Worm (Caenorhabditis elegans) whole organism, young adult: ENCODE data around the gene ndc-80.

Experiments used
- C06A6.2 ChIP-seq: fragments of 200-800 bp; sonication (Bioruptor generic); conservative IDR thresholded peaks from 2 replicates; pipeline ENCODE4 v1.3.6; 2022; ENCODE audit warnings: missing genetic modification characterization, missing compliant biosample characterization
- C17E4.6 ChIP-seq: fragments of 200-800 bp; sonication (Bioruptor generic); IDR thresholded peaks from 2 replicates; pipeline ENCODE4 v1.3.6; 2022; ENCODE audit warnings: missing genetic modification reagents, missing genetic modification characterization, missing compliant biosample characterization
- F23B12.7 ChIP-seq: sonication (generic microtip); optimal IDR thresholded peaks from 2 replicates; lab custom pipeline; 2017; ENCODE audit warnings: missing genetic modification characterization, mild to moderate bottlenecking, missing compliant biosample characterization, antibody characterized with exemption, moderate library complexity; ENCODE audit not compliant: insufficient read depth
- F33H1.4 ChIP-seq: fragments of 200-800 bp; sonication (Bioruptor generic); IDR thresholded peaks from 2 replicates; pipeline ENCODE4 v1.3.6; 2022; ENCODE audit warnings: missing genetic modification reagents, missing genetic modification characterization, missing compliant biosample characterization
- T07F8.4 ChIP-seq: sonication (generic microtip); optimal IDR thresholded peaks from 2 replicates; lab custom pipeline; 2016; ENCODE audit warnings: mild to moderate bottlenecking, missing genetic modification characterization, moderate library complexity, missing compliant biosample characterization
- Y67H2A.10 ChIP-seq: fragments of 200-800 bp; sonication (Bioruptor generic); conservative IDR thresholded peaks from 2 replicates; pipeline ENCODE4 v1.3.6; 2022; ENCODE audit warnings: missing genetic modification reagents, missing genetic modification characterization, missing compliant biosample characterization
- aptf-2 ChIP-seq: fragments of 200-800 bp; sonication (Bioruptor generic); conservative IDR thresholded peaks from 2 replicates; pipeline ENCODE4 v1.3.6; 2022; ENCODE audit warnings: missing genetic modification reagents, missing genetic modification characterization, missing compliant biosample characterization
- atf-7 ChIP-seq: sonication (generic microtip); optimal IDR thresholded peaks from 2 replicates; lab custom pipeline; 2017; ENCODE audit warnings: mild to moderate bottlenecking, missing genetic modification characterization, missing compliant biosample characterization
- athp-1 ChIP-seq: sonication (generic microtip); optimal IDR thresholded peaks from 2 replicates; lab custom pipeline; 2017; ENCODE audit warnings: mild to moderate bottlenecking, missing genetic modification characterization, missing compliant biosample characterization
- cebp-2 ChIP-seq: fragments of 200-800 bp; sonication (Bioruptor generic); IDR thresholded peaks from 2 replicates; pipeline ENCODE4 v1.3.6; 2022; ENCODE audit warnings: missing genetic modification characterization, missing compliant biosample characterization
- ceh-27 ChIP-seq: fragments of 200-800 bp; sonication (Bioruptor generic); optimal IDR thresholded peaks from 2 replicates; lab custom pipeline; 2018; ENCODE audit warnings: mild to moderate bottlenecking, missing genetic modification characterization, moderate library complexity, missing compliant biosample characterization
- ceh-58 ChIP-seq: fragments of 200-800 bp; sonication (Bioruptor generic); IDR thresholded peaks from 2 replicates; pipeline ENCODE4 v1.3.6; 2022; ENCODE audit warnings: missing genetic modification characterization, missing compliant biosample characterization
- ceh-79 ChIP-seq: sonication (generic microtip); optimal IDR thresholded peaks from 2 replicates; lab custom pipeline; 2017; ENCODE audit warnings: mild to moderate bottlenecking, missing genetic modification characterization, missing compliant biosample characterization
- die-1 ChIP-seq: sonication (generic microtip); optimal IDR thresholded peaks from 2 replicates; lab custom pipeline; 2016; ENCODE audit warnings: missing genotype, mild to moderate bottlenecking, missing genetic modification characterization, missing compliant biosample characterization
- dpff-1 ChIP-seq: sonication (generic microtip); optimal IDR thresholded peaks from 2 replicates; lab custom pipeline; 2017; ENCODE audit warnings: mild to moderate bottlenecking, missing genetic modification characterization, missing compliant biosample characterization
- efl-1 ChIP-seq: fragments of 150-350 bp; optimal IDR thresholded peaks from 2 replicates; lab custom pipeline; 2014; ENCODE audit warnings: missing biosample characterization, missing genetic modification reagents, missing genetic modification characterization
- ekl-4 ChIP-seq: fragments of 200-800 bp; sonication (Bioruptor generic); IDR thresholded peaks from 2 replicates; pipeline ENCODE4 v1.3.6; 2022; ENCODE audit warnings: missing genetic modification reagents, missing genetic modification characterization, missing compliant biosample characterization
- ets-4 ChIP-seq: fragments of 200-800 bp; sonication (Bioruptor generic); optimal IDR thresholded peaks from 2 replicates; lab custom pipeline; 2018; ENCODE audit warnings: mild to moderate bottlenecking, missing genetic modification characterization, missing compliant biosample characterization
- fkh-3 ChIP-seq: sonication (generic microtip); optimal IDR thresholded peaks from 2 replicates; lab custom pipeline; 2016; ENCODE audit warnings: mild to moderate bottlenecking, missing genetic modification characterization, missing compliant biosample characterization
- hmg-1.2 ChIP-seq: fragments of 200-800 bp; sonication (Bioruptor generic); IDR thresholded peaks from 2 replicates; pipeline ENCODE4 v1.3.6; 2022; ENCODE audit warnings: missing genetic modification reagents, missing genetic modification characterization, missing compliant biosample characterization
- hrde-1 ChIP-seq: sonication (generic microtip); optimal IDR thresholded peaks from 2 replicates; lab custom pipeline; 2016; ENCODE audit warnings: missing genetic modification characterization, mild to moderate bottlenecking, missing compliant biosample characterization, moderate library complexity, missing genotype, missing genetic modification reagents, borderline replicate concordance
- hsf-1 ChIP-seq: fragments of 200-800 bp; sonication (Bioruptor generic); IDR thresholded peaks from 2 replicates; pipeline ENCODE4 v1.3.6; 2022; ENCODE audit warnings: missing genetic modification reagents, missing genetic modification characterization, missing compliant biosample characterization
- let-526 ChIP-seq: fragments of 200-800 bp; sonication (Bioruptor generic); IDR thresholded peaks from 2 replicates; pipeline ENCODE4 v1.3.6; 2022; ENCODE audit warnings: missing genetic modification reagents, missing genetic modification characterization, missing compliant biosample characterization
- let-607 ChIP-seq, 2 experiments: fragments of 200-800 bp in 1 of 2; sonication (Bioruptor generic) in 1 of 2; sonication (generic microtip) in 1 of 2; optimal IDR thresholded peaks; 2 replicates each; lab custom pipeline; 2016 to 2018; ENCODE audit warnings: mild to moderate bottlenecking in 2 of 2, missing compliant biosample characterization in 2 of 2, missing genetic modification characterization in 2 of 2, moderate library complexity in 2 of 2, missing genotype in 1 of 2
- lin-40 ChIP-seq: sonication (generic microtip); optimal IDR thresholded peaks from 2 replicates; lab custom pipeline; 2016; ENCODE audit warnings: missing genetic modification characterization, mild to moderate bottlenecking, missing compliant biosample characterization, missing genotype, missing genetic modification reagents
- lir-1 ChIP-seq: fragments of 200-800 bp; sonication (Bioruptor generic); conservative IDR thresholded peaks from 2 replicates; pipeline ENCODE4 v1.3.6; 2022; ENCODE audit warnings: missing genetic modification reagents, missing genetic modification characterization, missing compliant biosample characterization
- lsl-1 ChIP-seq: fragments of 200-800 bp; sonication (Bioruptor generic); optimal IDR thresholded peaks from 2 replicates; lab custom pipeline; 2018; ENCODE audit warnings: mild to moderate bottlenecking, missing genetic modification characterization, moderate library complexity, missing compliant biosample characterization
- madf-10 ChIP-seq: sonication (generic microtip); optimal IDR thresholded peaks from 2 replicates; lab custom pipeline; 2016; ENCODE audit warnings: mild to moderate bottlenecking, missing genetic modification characterization, missing compliant biosample characterization
- madf-8 ChIP-seq: fragments of 200-800 bp; sonication (Bioruptor generic); conservative IDR thresholded peaks from 2 replicates; pipeline ENCODE4 v1.3.6; 2022; ENCODE audit warnings: missing genetic modification reagents, missing genetic modification characterization, missing compliant biosample characterization
- nfya-2 ChIP-seq: fragments of 200-800 bp; sonication (Bioruptor generic); IDR thresholded peaks from 2 replicates; pipeline ENCODE4 v1.3.6; 2022; ENCODE audit warnings: missing genetic modification reagents, missing genetic modification characterization, missing compliant biosample characterization
- nfyb-1 ChIP-seq: fragments of 200-800 bp; sonication (Bioruptor generic); IDR thresholded peaks from 2 replicates; pipeline ENCODE4 v1.3.6; 2022; ENCODE audit warnings: missing genetic modification reagents, missing genetic modification characterization, missing compliant biosample characterization
- nhr-27 ChIP-seq: fragments of 200-800 bp; sonication (Bioruptor generic); optimal IDR thresholded peaks from 2 replicates; lab custom pipeline; 2018; ENCODE audit warnings: mild to moderate bottlenecking, missing genetic modification characterization, moderate library complexity, missing compliant biosample characterization
- nhr-80 ChIP-seq: sonication (generic microtip); optimal IDR thresholded peaks from 2 replicates; lab custom pipeline; 2016; ENCODE audit warnings: missing genetic modification characterization, missing compliant biosample characterization
- rcor-1 ChIP-seq: fragments of 200-800 bp; sonication (Bioruptor generic); IDR thresholded peaks from 2 replicates; pipeline ENCODE4 v1.3.6; 2022; ENCODE audit warnings: missing genetic modification reagents, missing genetic modification characterization, missing compliant biosample characterization
- repo-1 ChIP-seq: sonication (generic microtip); optimal IDR thresholded peaks from 2 replicates; lab custom pipeline; 2017; ENCODE audit warnings: mild to moderate bottlenecking, missing genetic modification characterization, missing compliant biosample characterization
- sdz-38 ChIP-seq: sonication (generic microtip); optimal IDR thresholded peaks from 2 replicates; lab custom pipeline; 2016; ENCODE audit warnings: missing genotype, missing genetic modification characterization, missing compliant biosample characterization
- snpc-1.1 ChIP-seq: sonication (generic microtip); optimal IDR thresholded peaks from 2 replicates; lab custom pipeline; 2017; ENCODE audit warnings: missing genetic modification characterization, mild to moderate bottlenecking, missing compliant biosample characterization, antibody characterized with exemption, moderate library complexity, missing genotype, missing genetic modification reagents; ENCODE audit not compliant: insufficient read depth
- tbp1 ChIP-seq: fragments of 200-800 bp; sonication (Bioruptor generic); optimal IDR thresholded peaks from 2 replicates; lab custom pipeline; 2018; ENCODE audit warnings: mild to moderate bottlenecking, missing genetic modification characterization, missing compliant biosample characterization
- unc-130 ChIP-seq: sonication (generic microtip); optimal IDR thresholded peaks from 2 replicates; lab custom pipeline; 2016; ENCODE audit warnings: missing genetic modification reagents, missing genetic modification characterization, missing compliant biosample characterization
- unc-62 ChIP-seq: fragments of 150-350 bp; optimal IDR thresholded peaks from 2 replicates; lab custom pipeline; 2014; ENCODE audit warnings: missing biosample characterization, missing genetic modification reagents, missing genetic modification characterization
- ztf-18 ChIP-seq: sonication (generic microtip); optimal IDR thresholded peaks from 2 replicates; lab custom pipeline; 2016; ENCODE audit warnings: missing genotype, mild to moderate bottlenecking, missing genetic modification characterization, missing compliant biosample characterization
- ztf-22 ChIP-seq: fragments of 200-800 bp; sonication (Bioruptor generic); optimal IDR thresholded peaks from 2 replicates; lab custom pipeline; 2018; ENCODE audit warnings: mild to moderate bottlenecking, missing genetic modification characterization, moderate library complexity, missing compliant biosample characterization
- ztf-28 ChIP-seq: fragments of 200-800 bp; sonication (Bioruptor generic); IDR thresholded peaks from 2 replicates; pipeline ENCODE4 v1.3.6; 2022; ENCODE audit warnings: missing genetic modification reagents, missing genetic modification characterization, missing compliant biosample characterization

The ndc-80 gene

DNA sequence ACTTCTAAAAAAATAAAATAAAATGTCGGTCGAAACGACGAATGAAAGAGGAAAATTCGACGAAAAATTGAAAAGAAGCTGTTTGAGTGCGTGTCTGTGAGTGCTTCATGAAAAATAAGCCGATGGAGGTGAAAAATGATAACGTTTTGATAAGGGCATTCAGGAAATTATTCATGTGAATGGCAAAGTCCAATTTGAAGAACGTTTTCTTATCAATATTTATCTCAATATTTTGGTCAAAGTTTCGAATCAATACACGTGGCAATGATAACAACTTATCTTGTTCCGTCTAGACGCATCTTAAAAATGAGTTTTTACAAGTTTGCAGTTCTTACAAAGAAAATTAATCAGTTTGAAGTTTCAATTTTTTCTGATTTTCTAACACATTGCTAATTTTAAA lies 26.8 kb upstream of the ndc-80 start:
- TF ChIP-seq ztf-22 (GFP tag; lab: Kevin White, UChicago) (peak; percentile 17), ets-4 (GFP tag; lab: Kevin White, UChicago) (peak; percentile 40), hsf-1 (GFP tag; lab: Robert Waterston, UW) (no peak), repo-1 (no peak), sdz-38 (tag; lab: Kevin White, UChicago) (no peak), dpff-1 (no peak), tbp1 (GFP tag; lab: Kevin White, UChicago) (no peak), let-607 (tag; optimal IDR thresholded peaks at IDR 0.05; lab: Kevin White, UChicago) (peak in 1 of 2 experiments; percentile 53), T07F8.4 (tag; lab: Kevin White, UChicago) (no peak), nhr-80 (tag; lab: Kevin White, UChicago) (peak; percentile 73), ekl-4 (no peak), C06A6.2 (GFP tag; lab: Robert Waterston, UW) (no peak), nfya-2 (GFP tag; lab: Robert Waterston, UW) (no peak), atf-7 (tag; lab: Kevin White, UChicago) (peak; percentile 4), cebp-2 (GFP tag; lab: Robert Waterston, UW) (no peak), hrde-1 (no peak), unc-62 (GFP tag; lab: Kevin White, UChicago) (no peak), madf-10 (tag; lab: Kevin White, UChicago) (no peak)

DNA sequence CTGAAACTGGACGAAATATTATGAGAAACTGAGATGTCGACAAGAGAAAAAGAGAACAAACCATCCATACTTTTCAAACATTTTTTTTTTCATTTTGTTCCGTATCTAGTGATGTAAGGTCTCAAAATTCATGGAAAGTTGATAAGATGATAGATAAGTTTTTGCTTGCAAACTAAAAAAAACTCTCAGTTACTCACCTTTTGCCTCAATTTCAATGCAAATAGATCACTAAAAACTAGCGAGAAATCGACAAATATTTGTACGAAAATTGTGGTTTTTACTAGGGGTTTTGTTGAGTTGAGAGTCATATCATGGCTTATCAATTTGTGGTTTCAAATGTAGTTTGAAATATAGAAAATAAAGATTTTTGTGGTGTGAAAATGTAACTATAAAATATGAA lies 25.1 kb upstream of the ndc-80 start:
- no peak for TF ChIP-seq snpc-1.1 (tag; lab: Kevin White, UChicago)
- peak; percentile 31 for TF ChIP-seq nhr-80 (tag; lab: Kevin White, UChicago)

DNA sequence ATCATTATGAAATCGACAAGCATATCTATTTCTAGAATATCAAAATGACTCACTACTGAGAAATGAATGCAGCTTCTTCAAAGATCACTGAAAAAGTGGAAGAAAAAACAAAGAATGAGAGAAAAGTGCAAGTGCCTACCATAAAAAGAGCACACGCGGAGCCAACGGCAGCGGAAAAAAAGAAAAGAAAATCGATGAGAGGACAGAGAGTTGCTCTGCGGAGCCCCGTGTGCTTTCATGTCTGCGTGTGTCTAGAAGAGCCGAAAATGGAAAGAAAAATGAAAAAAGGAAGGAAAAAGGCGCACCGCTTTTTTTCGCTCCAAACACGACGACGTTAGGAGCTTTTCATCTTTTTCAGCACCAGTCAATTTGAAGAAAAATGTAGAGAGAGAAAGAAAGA lies 23.2 kb upstream of the ndc-80 start, which contains the start of gene ipla-7:
Gene ipla-7, minus strand, starts transcription at position 122 of the 400 bp plus-strand sequence.
- peak; percentile 16 for TF ChIP-seq nhr-80 (tag; lab: Kevin White, UChicago)
- no peak for TF ChIP-seq efl-1 (GFP tag; lab: Kevin White, UChicago)

DNA sequence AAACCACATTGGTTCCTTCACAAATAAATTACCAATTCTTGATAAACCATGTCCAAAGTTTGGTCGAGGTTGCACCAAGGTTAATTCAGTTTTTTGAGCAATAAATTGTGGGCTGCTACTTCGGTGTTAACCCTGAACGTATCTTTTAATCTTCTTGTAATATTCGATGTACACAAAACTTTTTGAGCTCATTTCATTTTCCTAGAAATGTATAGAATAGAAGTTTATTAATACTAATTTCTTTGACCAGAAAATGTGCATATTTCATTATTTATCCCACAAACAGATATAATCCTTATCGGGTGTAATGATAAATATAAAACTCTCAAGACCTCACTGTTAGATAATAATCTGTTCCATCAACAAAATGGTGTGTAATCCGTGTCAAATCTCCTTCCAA lies 22.0 kb upstream of the ndc-80 start:
- TF ChIP-seq F33H1.4 (GFP tag; lab: Robert Waterston, UW) (no peak), ztf-28 (GFP tag; lab: Robert Waterston, UW) (no peak), ceh-27 (no peak), lin-40 (tag; lab: Kevin White, UChicago) (no peak), C17E4.6 (GFP tag; lab: Robert Waterston, UW) (no peak), ceh-79 (no peak), nhr-27 (tag; lab: Kevin White, UChicago) (no peak)

DNA sequence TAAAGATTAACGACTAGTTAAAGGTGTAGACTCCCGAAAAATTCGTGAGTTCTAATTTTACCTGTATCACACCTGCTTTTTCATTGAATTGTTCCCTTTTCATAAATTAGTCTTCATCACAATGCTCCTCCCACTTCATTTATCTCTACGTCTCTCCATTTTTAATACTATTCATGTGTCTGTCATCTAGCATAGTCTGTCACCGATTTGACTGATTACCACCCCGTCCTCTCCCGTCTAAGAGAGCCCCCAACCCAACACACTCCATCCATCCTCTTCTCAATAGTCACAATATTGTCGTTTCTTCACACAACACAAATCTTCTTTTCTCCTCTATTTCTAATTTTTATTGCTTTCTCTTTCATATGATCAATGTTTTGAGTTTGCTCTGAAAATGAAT lies 20.8 kb upstream of the ndc-80 start:
- TF ChIP-seq athp-1 (tag; lab: Kevin White, UChicago), result no peak
- TF ChIP-seq aptf-2 (GFP tag; lab: Robert Waterston, UW), result no peak
- TF ChIP-seq lir-1 (GFP tag; lab: Robert Waterston, UW), result no peak
- TF ChIP-seq madf-10 (tag; lab: Kevin White, UChicago), result no peak
- TF ChIP-seq fkh-3 (tag; lab: Kevin White, UChicago), result no peak
- TF ChIP-seq Y67H2A.10 (GFP tag; lab: Robert Waterston, UW), result no peak
- TF ChIP-seq die-1 (tag; lab: Kevin White, UChicago), result no peak
- no peak for TF ChIP-seq hmg-1.2 (GFP tag; lab: Robert Waterston, UW)
- no peak for TF ChIP-seq dpff-1
- no peak for TF ChIP-seq F23B12.7 (tag; lab: Kevin White, UChicago)
- TF ChIP-seq ztf-18 (tag; lab: Kevin White, UChicago), result no peak
- no peak for TF ChIP-seq lsl-1
- TF ChIP-seq ceh-58 (GFP tag; lab: Robert Waterston, UW), result no peak
- no peak for TF ChIP-seq rcor-1 (GFP tag; lab: Robert Waterston, UW)
- TF ChIP-seq unc-130 (GFP tag; lab: Kevin White, UChicago), result no peak
- TF ChIP-seq madf-8, result no peak
- TF ChIP-seq nfyb-1, result no peak
- TF ChIP-seq lin-40 (tag; lab: Kevin White, UChicago), result no peak
- no peak for TF ChIP-seq let-526 (GFP tag; lab: Robert Waterston, UW)
